Worm (Caenorhabditis elegans) whole organism, L1 larva: ENCODE results near the gene sir-2.2.

Experiments
- dpl-1 ChIP-seq, 3 experiments: fragments of 150-350 bp in 2 of 3; sonication (generic microtip) in 1 of 3; optimal IDR thresholded peaks; 2 replicates each; lab custom pipeline; 2014 to 2017; ENCODE audit warnings: missing biosample characterization in 3 of 3, missing genetic modification characterization in 3 of 3, missing genetic modification reagents in 3 of 3
- lin-14 ChIP-seq: fragments of 200-800 bp; sonication (Bioruptor generic); optimal IDR thresholded peaks from 2 replicates; lab custom pipeline; 2018; ENCODE audit warnings: mild to moderate bottlenecking, missing genetic modification characterization, moderate library complexity, missing compliant biosample characterization
- mep-1 ChIP-seq: fragments of 150-350 bp; optimal IDR thresholded peaks from 2 replicates; lab custom pipeline; 2014; ENCODE audit warnings: missing biosample characterization, missing genetic modification characterization
- unc-86 ChIP-seq: sonication (generic microtip); optimal IDR thresholded peaks from 2 replicates; lab custom pipeline; 2016; ENCODE audit warnings: missing genetic modification characterization, missing compliant biosample characterization

DNA sequence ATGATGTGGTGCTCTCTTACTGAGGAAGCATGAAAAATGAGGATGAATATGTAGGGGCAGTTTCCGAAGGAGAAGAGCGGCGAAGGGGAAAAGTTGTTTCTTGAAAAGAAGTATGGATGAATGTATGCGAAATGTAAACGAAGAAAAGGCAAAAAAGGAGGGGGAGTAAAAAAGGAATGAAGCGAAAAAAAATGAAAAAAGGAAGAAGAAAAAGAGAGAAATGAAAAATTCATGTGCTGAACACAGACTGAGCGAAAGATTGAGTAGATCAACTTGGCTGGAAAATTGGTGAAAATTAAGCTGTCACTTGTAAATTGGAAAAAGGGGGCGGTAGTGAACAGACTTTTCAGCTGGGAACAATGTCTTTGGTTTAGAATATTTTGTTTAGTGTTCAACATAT, 37.0 kb downstream of the sir-2.2 start, which contains the start of gene C49F8.1:
- TF ChIP-seq dpl-1 (GFP tag; optimal IDR thresholded peaks at IDR 0.05; lab: Kevin White, UChicago) (no peak), mep-1 (no peak), unc-86 (tag; lab: Kevin White, UChicago) (peak; percentile 48), lin-14 (GFP tag; lab: Kevin White, UChicago) (peak; percentile 40)
